Fruit fly (Drosophila melanogaster): ENCODE data around the gene Mkp.
A peak's percentile ranks its signal among the peaks of the same experiment; 100 is the strongest.

Mkp gene

DNA sequence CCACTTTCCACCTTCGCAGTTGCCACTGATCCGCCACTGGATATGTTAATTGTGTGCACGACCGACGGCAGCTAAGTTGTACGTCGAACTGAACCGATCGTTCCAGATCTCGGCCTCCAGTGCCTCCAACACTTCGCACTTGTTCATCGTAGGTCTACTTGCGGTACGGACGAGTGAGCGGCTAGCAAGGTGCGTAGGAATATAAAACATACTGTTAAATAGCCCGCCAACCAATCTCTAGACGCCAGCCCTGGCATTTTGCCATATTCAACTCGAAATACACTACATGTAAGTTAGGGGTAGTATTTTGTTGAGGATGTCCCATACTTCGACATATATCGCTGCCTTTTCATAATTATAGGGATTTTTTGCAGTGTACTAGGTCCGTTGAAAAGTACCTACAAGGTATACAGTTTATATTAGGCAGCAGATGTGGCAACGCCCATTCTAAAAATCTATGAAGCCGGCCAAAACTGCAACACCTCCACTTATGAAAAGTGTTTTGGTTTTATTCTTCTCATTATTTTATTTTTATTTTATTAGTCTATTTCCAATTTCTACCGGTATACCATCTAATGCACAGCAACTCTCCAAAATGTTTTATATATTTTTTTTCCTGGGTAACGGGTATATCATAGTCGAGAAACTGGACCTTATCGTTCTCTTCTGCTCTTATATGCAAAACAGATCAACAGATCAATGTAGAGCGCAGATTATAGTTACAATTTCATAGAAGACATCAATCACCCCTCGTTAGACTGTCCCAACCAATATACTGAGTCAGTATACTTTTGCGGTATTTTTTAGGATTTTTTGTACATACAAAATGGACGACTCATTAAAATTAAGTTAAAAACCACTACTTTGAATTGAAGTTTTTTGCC lies 38.9 kb upstream of the Mkp start, which contains the start of the genes pyx and CG33229:
Gene pyx, minus strand, starts transcription at position 51 of the 884 bp plus-strand sequence.
Gene CG33229, plus strand, starts transcription at position 834 of the 884 bp plus-strand sequence.
- peak; percentile 74 for TF ChIP-seq CG7101 (tag; optimal IDR thresholded peaks at IDR 0.05)
- peak; percentile 86 for TF ChIP-seq CG12768 (GFP tag; optimal IDR thresholded peaks at IDR 0.05)
- peak; percentile 79 for TF ChIP-seq CG11617 (GFP tag; optimal IDR thresholded peaks at IDR 0.05)
- TF ChIP-seq Hr96 (GFP tag; optimal IDR thresholded peaks at IDR 0.05) = peak; percentile 84
- peak; percentile 18 for TF ChIP-seq CG14711 (tag; optimal IDR thresholded peaks at IDR 0.05)
- peak; percentile 72 for TF ChIP-seq bab1 (GFP tag; optimal IDR thresholded peaks at IDR 0.05)
- peak; percentile 40 for TF ChIP-seq Clk (GFP tag; optimal IDR thresholded peaks at IDR 0.05)
- peak; percentile 73 for TF ChIP-seq Crg-1 (GFP tag; optimal IDR thresholded peaks at IDR 0.05)
- TF ChIP-seq toe (GFP tag; optimal IDR thresholded peaks at IDR 0.05) = peak; percentile 91
- no peak for TF ChIP-seq CG5204 (GFP tag; optimal IDR thresholded peaks at IDR 0.05)
- TF ChIP-seq cnc (optimal IDR thresholded peaks at IDR 0.05) = no peak
- TF ChIP-seq tj (GFP tag; optimal IDR thresholded peaks at IDR 0.05) = peak; percentile 58
- peak; percentile 52 for TF ChIP-seq Mnt (GFP tag; optimal IDR thresholded peaks at IDR 0.05)
- TF ChIP-seq pad (GFP tag; optimal IDR thresholded peaks at IDR 0.05) = peak; percentile 64
- no peak for TF ChIP-seq kay (GFP tag; ENCODE audit: borderline replicate concordance)
- TF ChIP-seq CG33017 (tag; optimal IDR thresholded peaks at IDR 0.05) = peak; percentile 63
- peak; percentile 79 for TF ChIP-seq ovo (GFP tag; optimal IDR thresholded peaks at IDR 0.05)
- TF ChIP-seq CG1620 (GFP tag; optimal IDR thresholded peaks at IDR 0.05) = peak; percentile 75
- peak; percentile 80 for TF ChIP-seq CG7045 (GFP tag; optimal IDR thresholded peaks at IDR 0.05)
- no peak for TF ChIP-seq cic (GFP tag; optimal IDR thresholded peaks at IDR 0.05)

DNA sequence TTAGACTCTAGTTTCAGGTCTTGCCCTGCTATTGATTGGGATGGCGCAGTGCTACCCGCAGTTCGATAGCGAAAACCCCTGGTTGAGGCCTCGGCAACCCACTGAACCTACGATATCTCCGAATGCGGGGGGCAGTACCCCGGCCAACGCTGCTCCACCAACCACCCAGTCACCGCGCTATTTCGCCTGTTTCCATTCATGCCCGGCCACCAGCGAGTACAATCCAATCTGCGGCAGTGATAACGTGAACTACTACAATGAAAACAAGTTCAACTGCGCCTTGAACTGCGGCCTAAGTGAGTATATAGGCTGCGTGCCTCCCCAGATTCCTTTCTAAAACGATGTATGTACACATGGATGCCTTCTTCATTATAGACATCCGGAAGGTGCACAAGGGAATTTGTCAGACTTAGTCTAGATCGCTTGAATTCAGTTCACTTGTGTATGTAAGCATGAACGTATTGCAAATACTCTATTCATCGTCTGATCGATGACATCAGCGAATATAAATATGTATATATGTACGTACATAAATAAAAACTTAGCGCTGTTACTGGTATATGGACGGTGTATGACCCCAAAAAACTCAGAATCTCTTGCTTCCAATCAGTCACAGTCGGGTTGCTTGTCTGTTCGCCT lies 33.3 kb upstream of the Mkp start, which contains the start of gene CG13877:
Gene CG13877, plus strand, starts transcription at position 589 of the 639 bp plus-strand sequence.
- TF ChIP-seq cic (GFP tag; optimal IDR thresholded peaks at IDR 0.05) (peak; percentile 88), cnc (optimal IDR thresholded peaks at IDR 0.05) (no peak)

DNA sequence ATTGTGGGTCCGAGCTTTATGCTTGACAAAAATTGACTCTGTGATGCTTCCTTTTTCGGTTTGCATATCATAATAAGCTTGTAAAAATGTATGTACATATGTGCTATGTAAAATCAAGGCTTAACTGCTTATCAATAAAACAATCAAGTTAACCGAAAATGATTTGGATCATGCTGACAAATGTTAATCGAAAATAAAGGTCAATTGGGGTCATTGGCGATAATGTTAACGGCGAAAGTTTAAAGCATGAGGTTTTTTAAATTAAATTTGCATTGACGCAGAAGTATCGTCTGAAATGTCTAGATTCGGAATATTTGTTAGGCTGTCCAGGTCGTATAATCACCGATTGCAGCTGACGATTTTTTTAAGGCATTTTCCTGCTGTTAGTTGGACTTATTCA lies 32.0 kb upstream of the Mkp start, which contains the start of gene Kaz1-ORFB:
Gene Kaz1-ORFB, plus strand, starts transcription at position 301 of the 400 bp plus-strand sequence.
- TF ChIP-seq CG7101 (tag; optimal IDR thresholded peaks at IDR 0.05) (no peak), CG33017 (tag; optimal IDR thresholded peaks at IDR 0.05) (no peak), CG12768 (GFP tag; optimal IDR thresholded peaks at IDR 0.05) (no peak), Hr96 (GFP tag; optimal IDR thresholded peaks at IDR 0.05) (no peak), bab1 (GFP tag; optimal IDR thresholded peaks at IDR 0.05) (no peak), CG11617 (GFP tag; optimal IDR thresholded peaks at IDR 0.05) (no peak), pad (GFP tag; optimal IDR thresholded peaks at IDR 0.05) (no peak), Mnt (GFP tag; optimal IDR thresholded peaks at IDR 0.05) (no peak), CG5204 (GFP tag; optimal IDR thresholded peaks at IDR 0.05) (no peak)

DNA sequence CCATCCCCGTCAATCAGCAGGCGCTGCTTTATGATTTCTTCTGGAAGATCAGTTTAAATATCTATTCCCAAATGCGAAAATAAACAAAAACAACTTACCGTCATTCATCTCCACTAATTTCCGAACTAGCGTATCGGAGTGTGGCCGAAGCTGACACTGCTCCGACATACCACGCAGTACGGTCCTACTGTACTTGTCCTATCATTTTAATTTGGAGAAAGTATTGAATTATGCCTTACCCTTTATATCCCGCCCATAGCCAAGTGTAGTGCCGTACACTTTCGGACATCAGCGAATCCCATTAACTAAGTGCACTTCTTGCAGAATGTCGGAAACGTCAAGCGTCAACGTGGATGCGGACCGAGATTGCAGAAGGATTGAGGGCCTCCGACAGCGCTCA lies 28.2 kb upstream of the Mkp start, which contains the start of the genes thoc7 and Dis3l2:
Gene thoc7, minus strand, starts transcription at position 168 of the 400 bp plus-strand sequence.
Gene Dis3l2, plus strand, starts transcription at position 190 of the 400 bp plus-strand sequence.
- no peak for TF ChIP-seq bab1 (GFP tag; optimal IDR thresholded peaks at IDR 0.05)
- TF ChIP-seq cnc (optimal IDR thresholded peaks at IDR 0.05) = no peak
- peak; percentile 3 for TF ChIP-seq Mnt (GFP tag; optimal IDR thresholded peaks at IDR 0.05)
- no peak for TF ChIP-seq Crg-1 (GFP tag; optimal IDR thresholded peaks at IDR 0.05)

DNA sequence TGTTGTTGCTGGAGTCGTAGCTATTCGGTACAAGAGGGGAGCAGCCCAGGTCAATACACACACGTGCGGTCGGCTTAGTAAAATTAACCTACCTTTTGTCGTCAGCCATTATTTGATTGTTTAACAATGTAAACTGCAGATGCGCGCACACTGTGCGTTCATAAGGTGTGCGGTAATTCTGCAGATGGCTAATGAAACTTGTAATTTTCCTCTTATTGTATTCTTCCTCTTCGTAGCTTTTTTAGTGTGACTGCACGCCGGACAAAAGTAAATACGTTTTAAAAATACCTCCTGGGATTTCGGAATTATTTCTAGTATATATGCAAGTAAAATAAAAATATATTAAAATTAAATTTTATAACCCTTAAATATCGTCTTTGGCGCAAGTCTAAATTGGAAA lies 26.9 kb upstream of the Mkp start, which contains the start of gene Prp4k:
Gene Prp4k, minus strand, starts transcription at position 258 of the 400 bp plus-strand sequence.
- TF ChIP-seq tj (GFP tag; optimal IDR thresholded peaks at IDR 0.05) = no peak
- TF ChIP-seq CG33017 (tag; optimal IDR thresholded peaks at IDR 0.05) = no peak
- TF ChIP-seq bab1 (GFP tag; optimal IDR thresholded peaks at IDR 0.05) = peak; percentile 36
- TF ChIP-seq CG11617 (GFP tag; optimal IDR thresholded peaks at IDR 0.05) = no peak
- TF ChIP-seq CG14711 (tag; optimal IDR thresholded peaks at IDR 0.05) = no peak
- TF ChIP-seq CG12768 (GFP tag; optimal IDR thresholded peaks at IDR 0.05) = no peak
- peak; percentile 82 for TF ChIP-seq Mnt (GFP tag; optimal IDR thresholded peaks at IDR 0.05)

DNA sequence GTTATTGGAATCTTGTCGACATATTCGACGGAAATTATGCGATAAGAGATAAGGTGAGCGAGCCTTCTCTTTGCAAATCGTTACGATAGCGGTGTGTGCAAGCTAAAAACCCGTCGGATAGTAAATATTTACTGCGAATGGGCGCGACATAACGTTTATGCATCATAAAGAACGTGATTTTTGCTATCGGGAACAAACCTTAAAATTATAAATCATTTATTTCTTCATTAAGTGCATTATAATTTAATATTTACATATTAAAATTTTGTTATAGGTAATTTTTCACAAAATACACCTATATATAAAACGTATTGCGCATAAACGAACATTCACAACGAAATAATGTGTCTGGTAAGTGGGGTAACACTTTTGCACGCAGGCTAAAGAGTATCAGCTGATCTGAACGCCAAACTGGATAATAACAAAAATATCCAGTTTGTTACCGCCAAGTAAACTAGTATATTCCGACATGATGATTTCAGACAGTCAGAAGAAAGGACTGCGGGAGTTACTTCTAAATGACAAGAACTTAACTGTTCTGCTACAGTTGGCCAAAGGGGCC lies 21.5 kb upstream of the Mkp start, which contains the start of the genes Gk1 and CG13876:
Gene Gk1, minus strand, starts transcription at position 122 of the 562 bp plus-strand sequence.
Gene CG13876, plus strand, starts transcription at position 412 of the 562 bp plus-strand sequence.
- TF ChIP-seq CG5204 (GFP tag; optimal IDR thresholded peaks at IDR 0.05) (no peak), CG12768 (GFP tag; optimal IDR thresholded peaks at IDR 0.05) (peak; percentile 97), Crg-1 (GFP tag; optimal IDR thresholded peaks at IDR 0.05) (peak; percentile 91), toe (GFP tag; optimal IDR thresholded peaks at IDR 0.05) (no peak), CG7101 (tag; optimal IDR thresholded peaks at IDR 0.05) (peak; percentile 99), Hr96 (GFP tag; optimal IDR thresholded peaks at IDR 0.05) (no peak), cnc (optimal IDR thresholded peaks at IDR 0.05) (no peak), CG14711 (tag; optimal IDR thresholded peaks at IDR 0.05) (peak; percentile 97), pad (GFP tag; optimal IDR thresholded peaks at IDR 0.05) (peak; percentile 89), cic (GFP tag; optimal IDR thresholded peaks at IDR 0.05) (peak; percentile 97), CG33017 (tag; optimal IDR thresholded peaks at IDR 0.05) (peak; percentile 99), Clk (GFP tag; optimal IDR thresholded peaks at IDR 0.05) (peak; percentile 95), bab1 (GFP tag; optimal IDR thresholded peaks at IDR 0.05) (peak; percentile 99), kay (GFP tag; ENCODE audit: borderline replicate concordance) (no peak), CG11617 (GFP tag; optimal IDR thresholded peaks at IDR 0.05) (peak; percentile 98), tj (GFP tag; optimal IDR thresholded peaks at IDR 0.05) (peak; percentile 92), ovo (GFP tag; optimal IDR thresholded peaks at IDR 0.05) (peak; percentile 90), CG1620 (GFP tag; optimal IDR thresholded peaks at IDR 0.05) (peak; percentile 86), Mnt (GFP tag; optimal IDR thresholded peaks at IDR 0.05) (peak; percentile 90), CG7045 (GFP tag; optimal IDR thresholded peaks at IDR 0.05) (peak; percentile 98)

All from whole organism, adult.